In the genomic region with DNA sequence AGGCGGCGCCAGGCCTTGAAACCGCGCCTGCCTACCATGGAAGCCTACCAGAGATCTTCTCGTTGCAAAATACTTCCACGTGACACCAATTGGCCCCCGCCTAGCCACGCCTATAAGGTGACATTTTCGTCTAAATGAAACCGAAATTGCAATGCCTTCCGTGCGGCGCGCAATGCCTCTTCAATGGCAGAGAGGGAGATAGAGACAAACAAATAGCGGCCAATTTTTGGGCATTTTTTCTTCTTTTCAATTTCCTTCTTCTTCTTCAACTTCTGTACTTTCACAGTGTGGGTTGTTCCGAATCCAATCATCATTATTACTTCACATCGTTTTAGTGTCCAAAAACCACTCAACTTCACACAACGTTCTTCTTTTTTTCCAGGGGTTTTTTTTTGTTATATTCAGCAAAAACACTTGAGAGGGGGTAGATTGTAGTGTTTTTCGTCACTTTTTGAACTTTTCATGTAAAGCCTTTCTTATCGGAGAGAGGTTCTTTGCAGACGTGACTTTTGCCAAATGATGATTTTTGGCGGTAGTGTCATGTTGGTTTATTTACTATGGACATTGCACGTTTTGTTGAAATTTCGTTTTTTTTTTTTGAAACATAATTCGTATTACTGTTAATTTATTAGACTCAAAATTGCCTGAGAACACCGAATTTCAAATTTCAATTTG, we compare ENCODE assay signal across 5 worm cellular contexts.
TF ChIP-seq lines count a peak whose summit lies in the region.

No protein-coding gene starts in this region.

TF ChIP-seq in whole organism, L1 larva, 84 proteins besides CTCF, POLR2A, EP300 and RAD21 (continues in another document):
- TF ChIP-seq nhr-28 (tag; optimal IDR thresholded peaks at IDR 0.05; lab: Kevin White, UChicago) (no peak), lsy-2 (tag; optimal IDR thresholded peaks at IDR 0.05; lab: Kevin White, UChicago) (no peak), pag-3 (tag; optimal IDR thresholded peaks at IDR 0.05; lab: Kevin White, UChicago; ENCODE audit: borderline replicate concordance, insufficient read depth) (peak; percentile 72), nhr-85 (tag; lab: Kevin White, UChicago) (peak; percentile 68), ceh-88 (GFP tag; IDR thresholded peaks at IDR 0.05; lab: Robert Waterston, UW) (no peak), unc-62 (GFP tag; optimal IDR thresholded peaks at IDR 0.05; lab: Kevin White, UChicago) (no peak), mab-9 (GFP tag; IDR thresholded peaks at IDR 0.05; lab: Robert Waterston, UW) (no peak), irx-1 (tag; optimal IDR thresholded peaks at IDR 0.05; lab: Kevin White, UChicago) (no peak), elt-3 (tag; optimal IDR thresholded peaks at IDR 0.05; lab: Kevin White, UChicago) (no peak), vab-15 (tag; optimal IDR thresholded peaks at IDR 0.05; lab: Kevin White, UChicago) (no peak), hpl-2 (GFP tag; optimal IDR thresholded peaks at IDR 0.05; lab: Kevin White, UChicago) (no peak), rnt-1 (tag; optimal IDR thresholded peaks at IDR 0.05; lab: Kevin White, UChicago) (no peak), dpl-1 (GFP tag; optimal IDR thresholded peaks at IDR 0.05; lab: Kevin White, UChicago) (no peak), Y116A8C.19 (tag; optimal IDR thresholded peaks at IDR 0.05; lab: Kevin White, UChicago; ENCODE audit: borderline replicate concordance) (no peak), nhr-71 (tag; optimal IDR thresholded peaks at IDR 0.05; lab: Kevin White, UChicago) (peak; percentile 14), aha-1 (tag; optimal IDR thresholded peaks at IDR 0.05; lab: Kevin White, UChicago) (no peak), ceh-82 (tag; optimal IDR thresholded peaks at IDR 0.05; lab: Kevin White, UChicago) (no peak)

TF ChIP-seq in whole organism, L2 larva, 48 proteins besides CTCF, POLR2A, EP300 and RAD21:
- TF ChIP-seq blmp-1 (tag; optimal IDR thresholded peaks at IDR 0.05; lab: Kevin White, UChicago; ENCODE audit: insufficient read depth) = peak; percentile 35
- TF ChIP-seq fos-1 (tag; optimal IDR thresholded peaks at IDR 0.05; lab: Kevin White, UChicago) = no peak
- TF ChIP-seq nhr-25 (tag; optimal IDR thresholded peaks at IDR 0.05; lab: Kevin White, UChicago) = peak; percentile 28

TF ChIP-seq in whole organism, L3 larva, 47 proteins besides CTCF, POLR2A, EP300 and RAD21:
- TF ChIP-seq elt-2 (tag; optimal IDR thresholded peaks at IDR 0.05; lab: Kevin White, UChicago) (peak; percentile 2), nhr-11 (tag; optimal IDR thresholded peaks at IDR 0.05; lab: Kevin White, UChicago) (no peak), nhr-25 (tag; optimal IDR thresholded peaks at IDR 0.05; lab: Kevin White, UChicago) (peak; percentile 14), ama-1 (optimal IDR thresholded peaks at IDR 0.05; lab: Kevin White, UChicago) (peak; percentile 16), pha-4 (tag; optimal IDR thresholded peaks at IDR 0.05; lab: Kevin White, UChicago) (peak; percentile 11)

TF ChIP-seq in whole organism, L4 larva, 104 proteins besides CTCF, POLR2A, EP300 and RAD21:
- no peak for TF ChIP-seq nhr-28 (tag; optimal IDR thresholded peaks at IDR 0.05; lab: Kevin White, UChicago)
- TF ChIP-seq hif-1 (tag; optimal IDR thresholded peaks at IDR 0.05; lab: Kevin White, UChicago) = peak; percentile 76 to 83
- TF ChIP-seq hlh-30 (tag; optimal IDR thresholded peaks at IDR 0.05; lab: Kevin White, UChicago; ENCODE audit: insufficient read depth) = peak; percentile 7
- no peak for TF ChIP-seq lin-38 (GFP tag; IDR thresholded peaks at IDR 0.05; lab: Robert Waterston, UW)
- TF ChIP-seq dve-1 (tag; optimal IDR thresholded peaks at IDR 0.05; lab: Kevin White, UChicago; ENCODE audit: insufficient read depth) = peak; percentile 14
- TF ChIP-seq daf-16 (GFP tag; optimal IDR thresholded peaks at IDR 0.05; lab: Kevin White, UChicago) = no peak
- peak; percentile 25 for TF ChIP-seq daf-16 (tag; optimal IDR thresholded peaks at IDR 0.05; lab: Kevin White, UChicago)
- TF ChIP-seq mep-1 (tag; optimal IDR thresholded peaks at IDR 0.05; lab: Kevin White, UChicago) = peak; percentile 26
- TF ChIP-seq mdl-1 (tag; optimal IDR thresholded peaks at IDR 0.05; lab: Kevin White, UChicago) = peak in 1 of 2 experiments; percentile 25
- 0 out of 2 replicates have a peak, but pooled peaks have one; percentile 12 for TF ChIP-seq set-16 (GFP tag; IDR thresholded peaks at IDR 0.05; lab: Robert Waterston, UW)
- TF ChIP-seq fos-1 (tag; optimal IDR thresholded peaks at IDR 0.05; lab: Kevin White, UChicago) = no peak
- TF ChIP-seq mxl-2 (GFP tag; conservative IDR thresholded peaks at IDR 0.05; lab: Robert Waterston, UW) = no peak
- TF ChIP-seq aha-1 (tag; lab: Kevin White, UChicago) = peak; percentile 91
- peak; percentile 22; the same call in 1 of the 2 replicates for TF ChIP-seq dmd-6 (GFP tag; IDR thresholded peaks at IDR 0.05; lab: Robert Waterston, UW)

TF ChIP-seq in whole organism, young adult, 124 proteins besides CTCF, POLR2A, EP300 and RAD21:
- TF ChIP-seq zfh-2 (GFP tag; conservative IDR thresholded peaks at IDR 0.05; lab: Robert Waterston, UW) (peak; percentile 53; the same call in 1 of the 2 replicates), lin-40 (tag; optimal IDR thresholded peaks at IDR 0.05; lab: Kevin White, UChicago) (peak; percentile 11), sptf-2 (GFP tag; optimal IDR thresholded peaks at IDR 0.05; lab: Kevin White, UChicago) (no peak), xnd-1 (tag; optimal IDR thresholded peaks at IDR 0.05; lab: Kevin White, UChicago) (no peak), cebp-1 (GFP tag; IDR thresholded peaks at IDR 0.05; lab: Robert Waterston, UW) (no peak), cebp-1 (tag; optimal IDR thresholded peaks at IDR 0.05; lab: Kevin White, UChicago) (peak; percentile 9), lsl-1 (GFP tag; optimal IDR thresholded peaks at IDR 0.05; lab: Kevin White, UChicago) (no peak), snpc-1.3 (tag; optimal IDR thresholded peaks at IDR 0.05; lab: Kevin White, UChicago; ENCODE audit: insufficient read depth) (no peak), bed-1 (GFP tag; IDR thresholded peaks at IDR 0.05; lab: Robert Waterston, UW) (no peak), madf-6 (GFP tag; IDR thresholded peaks at IDR 0.05; lab: Robert Waterston, UW) (no peak), madf-8 (GFP tag; conservative IDR thresholded peaks at IDR 0.05; lab: Robert Waterston, UW) (no peak), dox-1 (GFP tag; IDR thresholded peaks at IDR 0.05; lab: Robert Waterston, UW) (no peak), ceh-27 (GFP tag; optimal IDR thresholded peaks at IDR 0.05; lab: Kevin White, UChicago) (peak; percentile 35), zim-3 (tag; optimal IDR thresholded peaks at IDR 0.05; lab: Kevin White, UChicago) (no peak), rpc-1 (optimal IDR thresholded peaks at IDR 0.05; lab: Kevin White, UChicago) (no peak), rpc-1 (tag; optimal IDR thresholded peaks at IDR 0.05; lab: Kevin White, UChicago) (no peak)
TF ChIP-seq in whole organism, young adult: peak in this region for 4.
